Worm (Caenorhabditis elegans) whole organism, mixed stage, embryonic: ENCODE data around the gene piit-1.

Experiments used
- M03D4.4 ChIP-seq: sonication (generic microtip); optimal IDR thresholded peaks from 2 replicates; lab custom pipeline; 2017; ENCODE audit warnings: mild to moderate bottlenecking, missing genetic modification characterization, missing compliant biosample characterization
- bed-3 ChIP-seq: fragments of 200-800 bp; sonication (Bioruptor generic); optimal IDR thresholded peaks from 3 replicates; lab custom pipeline; 2018; ENCODE audit warnings: mild to moderate bottlenecking, missing genetic modification characterization, moderate library complexity, missing compliant biosample characterization
- blmp-1 ChIP-seq: fragments of 150-350 bp; optimal IDR thresholded peaks from 2 replicates; lab custom pipeline; 2014; ENCODE audit warnings: missing biosample characterization, missing genetic modification characterization
- ceh-39 ChIP-seq: fragments of 150-350 bp; optimal IDR thresholded peaks from 2 replicates; lab custom pipeline; 2014; ENCODE audit warnings: missing biosample characterization, missing genetic modification characterization
- ceh-83 ChIP-seq: fragments of 200-800 bp; sonication (Bioruptor generic); optimal IDR thresholded peaks from 2 replicates; lab custom pipeline; 2018; ENCODE audit warnings: mild to moderate bottlenecking, missing genetic modification characterization, missing compliant biosample characterization
- ces-1 ChIP-seq: fragments of 150-350 bp; optimal IDR thresholded peaks from 2 replicates; lab custom pipeline; 2014; ENCODE audit warnings: missing biosample characterization, missing genetic modification reagents, missing genetic modification characterization
- drap-1 ChIP-seq: fragments of 200-800 bp; sonication (Bioruptor generic); optimal IDR thresholded peaks from 3 replicates; lab custom pipeline; 2018; ENCODE audit warnings: mild to moderate bottlenecking, missing genetic modification characterization, missing compliant biosample characterization
- elt-1 ChIP-seq: sonication (generic microtip); optimal IDR thresholded peaks from 2 replicates; lab custom pipeline; 2017; ENCODE audit warnings: missing genetic modification characterization, mild to moderate bottlenecking, missing compliant biosample characterization, antibody characterized with exemption, moderate library complexity, borderline replicate concordance; ENCODE audit not compliant: insufficient read depth
- elt-3 ChIP-seq: fragments of 150-350 bp; optimal IDR thresholded peaks from 2 replicates; lab custom pipeline; 2014; ENCODE audit warnings: missing biosample characterization, missing genetic modification characterization
- ham-2 ChIP-seq: fragments of 200-800 bp; sonication (Bioruptor generic); optimal IDR thresholded peaks from 2 replicates; lab custom pipeline; 2018; ENCODE audit warnings: mild to moderate bottlenecking, missing genetic modification characterization, missing compliant biosample characterization
- hlh-1 ChIP-seq: fragments of 150-350 bp; optimal IDR thresholded peaks from 2 replicates; lab custom pipeline; 2014; ENCODE audit warnings: missing biosample characterization, missing genetic modification reagents, missing genetic modification characterization
- lin-13 ChIP-seq: fragments of 150-350 bp; optimal IDR thresholded peaks from 2 replicates; lab custom pipeline; 2014; ENCODE audit warnings: missing biosample characterization, missing genetic modification characterization
- lin-32 ChIP-seq: fragments of 200-800 bp; sonication (Bioruptor generic); optimal IDR thresholded peaks from 2 replicates; lab custom pipeline; 2018; ENCODE audit warnings: mild to moderate bottlenecking, missing genetic modification characterization, missing compliant biosample characterization
- lsy-2 ChIP-seq: fragments of 150-350 bp; optimal IDR thresholded peaks from 2 replicates; lab custom pipeline; 2014; ENCODE audit warnings: missing biosample characterization, missing genetic modification characterization
- mab-5 ChIP-seq: fragments of 150-350 bp; optimal IDR thresholded peaks from 2 replicates; lab custom pipeline; 2014; ENCODE audit warnings: missing biosample characterization, missing genetic modification characterization
- mep-1 ChIP-seq: fragments of 150-350 bp; optimal IDR thresholded peaks from 2 replicates; lab custom pipeline; 2017; ENCODE audit warnings: missing biosample characterization, missing genetic modification reagents, missing genetic modification characterization, inconsistent platforms
- mls-2 ChIP-seq: sonication (generic microtip); optimal IDR thresholded peaks from 2 replicates; lab custom pipeline; 2016; ENCODE audit warnings: mild to moderate bottlenecking, missing genetic modification characterization, moderate library complexity, missing compliant biosample characterization
- nhr-12 ChIP-seq: fragments of 150-350 bp; optimal IDR thresholded peaks from 2 replicates; lab custom pipeline; 2014; ENCODE audit warnings: missing biosample characterization, missing genetic modification characterization
- nhr-2 ChIP-seq: fragments of 150-350 bp; optimal IDR thresholded peaks from 2 replicates; lab custom pipeline; 2014; ENCODE audit warnings: missing biosample characterization, missing genetic modification characterization
- nhr-237 ChIP-seq: fragments of 150-350 bp; optimal IDR thresholded peaks from 2 replicates; lab custom pipeline; 2014; ENCODE audit warnings: missing biosample characterization, missing genetic modification characterization
- nhr-28 ChIP-seq: fragments of 150-350 bp; optimal IDR thresholded peaks from 2 replicates; lab custom pipeline; 2014; ENCODE audit warnings: missing biosample characterization, missing genetic modification characterization
- nhr-76 ChIP-seq: sonication (generic microtip); optimal IDR thresholded peaks from 2 replicates; lab custom pipeline; 2017; ENCODE audit warnings: missing biosample characterization, missing genetic modification characterization
- pha-4 ChIP-seq: fragments of 150-350 bp; optimal IDR thresholded peaks from 2 replicates; lab custom pipeline; 2018; ENCODE audit warnings: missing biosample characterization, missing genetic modification reagents, missing genetic modification characterization
- sem-2 ChIP-seq: fragments of 200-800 bp; sonication (Bioruptor generic); optimal IDR thresholded peaks from 2 replicates; lab custom pipeline; 2018; ENCODE audit warnings: mild to moderate bottlenecking, missing genetic modification characterization, missing compliant biosample characterization
- snpc-4 ChIP-seq: fragments of 150-350 bp; optimal IDR thresholded peaks from 2 replicates; lab custom pipeline; 2014; ENCODE audit warnings: missing biosample characterization, missing genetic modification characterization
- sptf-1 ChIP-seq: sonication (generic microtip); optimal IDR thresholded peaks from 2 replicates; lab custom pipeline; 2017; ENCODE audit warnings: mild to moderate bottlenecking, missing genetic modification characterization, moderate library complexity, missing compliant biosample characterization
- tbx-8 ChIP-seq: fragments of 200-800 bp; sonication (Bioruptor generic); optimal IDR thresholded peaks from 2 replicates; lab custom pipeline; 2018; ENCODE audit warnings: mild to moderate bottlenecking, missing genetic modification characterization, moderate library complexity, missing compliant biosample characterization
- unc-120 ChIP-seq: sonication (generic microtip); optimal IDR thresholded peaks from 2 replicates; lab custom pipeline; 2017; ENCODE audit warnings: missing genetic modification characterization, missing compliant biosample characterization; ENCODE audit not compliant: poor library complexity, severe bottlenecking
- unc-39 ChIP-seq: fragments of 150-350 bp; optimal IDR thresholded peaks from 2 replicates; lab custom pipeline; 2014; ENCODE audit warnings: missing biosample characterization, missing genetic modification characterization
- zip-8 ChIP-seq: fragments of 150-350 bp; optimal IDR thresholded peaks from 2 replicates; lab custom pipeline; 2014; ENCODE audit warnings: missing biosample characterization, missing genetic modification characterization
- ztf-11 ChIP-seq: fragments of 150-350 bp; optimal IDR thresholded peaks from 2 replicates; lab custom pipeline; 2014; ENCODE audit warnings: missing biosample characterization, missing genetic modification characterization

The piit-1 gene

DNA sequence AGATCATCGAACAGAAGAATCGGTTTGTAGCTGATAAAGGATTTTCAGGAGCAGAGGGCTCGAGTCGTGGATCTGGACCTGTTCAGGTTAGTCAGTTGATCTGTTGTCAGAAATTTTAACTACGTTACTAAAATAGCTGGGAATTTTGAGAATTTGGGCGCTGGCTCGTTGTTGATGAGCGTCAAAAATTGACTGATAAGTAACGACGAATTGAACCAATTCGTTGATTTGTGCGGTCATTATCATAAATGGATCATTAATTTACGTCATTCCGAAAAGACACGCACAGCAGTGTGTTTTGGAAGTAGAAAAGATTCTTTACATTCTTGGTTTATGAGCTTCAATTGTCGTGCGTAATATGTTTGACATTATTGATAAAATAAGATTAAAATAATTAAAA is 37.9 kb upstream of the piit-1 start:
- TF ChIP-seq tbx-8 (GFP tag; lab: Kevin White, UChicago) (no peak), unc-39 (tag; lab: Kevin White, UChicago) (no peak), nhr-2 (no peak), elt-3 (tag; lab: Kevin White, UChicago) (no peak), snpc-4 (tag; lab: Kevin White, UChicago) (no peak), zip-8 (no peak), mab-5 (tag; lab: Kevin White, UChicago) (no peak)

DNA sequence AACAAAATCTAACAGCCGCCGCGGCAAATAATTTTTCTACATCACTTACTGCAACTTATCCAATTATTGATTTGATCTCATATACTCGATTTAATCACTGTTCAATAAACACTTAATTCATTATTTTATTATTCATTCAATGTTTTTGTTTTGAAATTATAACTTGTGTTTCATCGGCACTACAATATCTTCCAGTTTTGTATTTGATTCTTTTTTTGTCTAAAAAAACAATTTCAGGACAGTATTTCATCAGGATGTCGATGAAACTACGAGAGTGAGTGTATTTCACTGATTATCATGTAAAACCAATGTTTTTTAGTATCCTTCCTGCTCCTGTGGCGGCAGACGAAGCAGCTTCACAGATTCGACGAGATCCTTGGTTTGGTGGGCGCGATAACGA is 35.3 kb upstream of the piit-1 start, which contains the start of gene skp-1:
skp-1 (plus strand) TSS at position 238 of the 400 bp plus-strand sequence.
- no peak for TF ChIP-seq sem-2 (GFP tag; lab: Kevin White, UChicago)
- TF ChIP-seq ham-2, result no peak
- TF ChIP-seq M03D4.4 (tag; lab: Kevin White, UChicago), result no peak
- no peak for TF ChIP-seq mls-2 (tag; lab: Kevin White, UChicago)
- no peak for TF ChIP-seq nhr-28 (tag; lab: Kevin White, UChicago)
- no peak for TF ChIP-seq bed-3
- TF ChIP-seq mep-1 (tag; lab: Kevin White, UChicago), result no peak
- no peak for TF ChIP-seq snpc-4 (tag; lab: Kevin White, UChicago)
- TF ChIP-seq blmp-1, result no peak
- no peak for TF ChIP-seq ceh-83 (GFP tag; lab: Kevin White, UChicago)
- TF ChIP-seq pha-4 (tag; lab: Kevin White, UChicago), result no peak
- TF ChIP-seq, all 35 proteins: peak for 0

DNA sequence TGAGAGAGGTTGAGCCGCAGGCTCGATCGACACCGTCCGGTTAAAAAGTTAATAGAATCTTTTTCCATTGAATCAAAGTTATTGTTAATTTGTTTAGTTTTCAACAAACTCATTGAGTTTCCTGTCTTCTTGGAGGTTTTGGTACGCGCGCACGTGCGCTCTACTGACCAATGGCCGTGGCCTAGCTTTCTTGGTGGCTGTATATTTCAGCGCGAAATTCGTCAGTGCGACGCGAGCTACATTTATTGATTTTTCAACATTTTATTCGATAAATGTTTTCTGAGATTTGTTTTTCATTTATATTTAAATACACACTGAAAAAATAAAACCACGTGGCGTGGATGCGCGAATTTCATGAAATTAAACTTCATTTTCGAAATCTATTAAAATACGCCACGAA is 34.2 kb upstream of the piit-1 start, which contains the start of gene bir-1:
bir-1 (plus strand) TSS at position 312 of the 400 bp plus-strand sequence.
- TF ChIP-seq sem-2 (GFP tag; lab: Kevin White, UChicago), result no peak
- no peak for TF ChIP-seq mab-5 (tag; lab: Kevin White, UChicago)
- TF ChIP-seq lsy-2, result peak; percentile 51
- TF ChIP-seq mep-1 (tag; lab: Kevin White, UChicago), result peak; percentile 83
- peak; percentile 26 for TF ChIP-seq nhr-2
- TF ChIP-seq ceh-39 (tag; lab: Kevin White, UChicago), result peak; percentile 76
- no peak for TF ChIP-seq mls-2 (tag; lab: Kevin White, UChicago)
- TF ChIP-seq elt-1, result no peak
- TF ChIP-seq elt-3 (tag; lab: Kevin White, UChicago), result no peak
- peak; percentile 57 for TF ChIP-seq hlh-1 (tag; lab: Kevin White, UChicago)
- TF ChIP-seq ces-1 (GFP tag; lab: Kevin White, UChicago), result peak; percentile 55
- no peak for TF ChIP-seq nhr-28 (tag; lab: Kevin White, UChicago)
- TF ChIP-seq nhr-237 (tag; lab: Kevin White, UChicago), result peak; percentile 30
- TF ChIP-seq nhr-76, result no peak
- TF ChIP-seq lin-13 (tag; lab: Kevin White, UChicago), result peak; percentile 14

ce11 chrV:11641298-11641787 is 31.4 kb upstream of the piit-1 start:
- TF ChIP-seq lsy-2 (no peak), mls-2 (tag; lab: Kevin White, UChicago) (peak; percentile 57), unc-120 (peak; percentile 48), mep-1 (tag; lab: Kevin White, UChicago) (peak; percentile 0), snpc-4 (tag; lab: Kevin White, UChicago) (no peak), M03D4.4 (tag; lab: Kevin White, UChicago) (no peak), ceh-39 (tag; lab: Kevin White, UChicago) (no peak), ces-1 (GFP tag; lab: Kevin White, UChicago) (peak; percentile 96), zip-8 (no peak), drap-1 (GFP tag; lab: Kevin White, UChicago) (peak; percentile 38), lin-32 (GFP tag; lab: Kevin White, UChicago) (no peak), bed-3 (no peak), ztf-11 (tag; lab: Kevin White, UChicago) (no peak)
- TF ChIP-seq, all 35 proteins: peak for 5

- TF ChIP-seq unc-39 (tag; lab: Kevin White, UChicago) (no peak), drap-1 (GFP tag; lab: Kevin White, UChicago) (peak; percentile 23), mab-5 (tag; lab: Kevin White, UChicago) (no peak), ceh-83 (GFP tag; lab: Kevin White, UChicago) (peak; percentile 32), elt-3 (tag; lab: Kevin White, UChicago) (no peak), lsy-2 (no peak), pha-4 (tag; lab: Kevin White, UChicago) (peak; percentile 34), sem-2 (GFP tag; lab: Kevin White, UChicago) (no peak), nhr-237 (tag; lab: Kevin White, UChicago) (no peak), mls-2 (tag; lab: Kevin White, UChicago) (peak; percentile 24), M03D4.4 (tag; lab: Kevin White, UChicago) (peak; percentile 53), nhr-12 (tag; lab: Kevin White, UChicago) (no peak), ces-1 (GFP tag; lab: Kevin White, UChicago) (peak; percentile 70), blmp-1 (no peak), unc-120 (peak; percentile 13), sptf-1 (tag; lab: Kevin White, UChicago) (peak; percentile 41)
These were observed 28.7 kb upstream of the piit-1 start for ce11 chrV:11638634-11639117.
